Fruit fly (Drosophila melanogaster) whole organism: ENCODE data around the gene P5cr.

Experiments used
- Dll ChIP-seq: fragments of >200 bp; optimal IDR thresholded peaks from 2 replicates; lab custom pipeline; 2017
- pan ChIP-seq: fragments of >200 bp; optimal IDR thresholded peaks from 2 replicates; lab custom pipeline; 2017
- psq ChIP-seq: fragments of >200 bp; optimal IDR thresholded peaks from 2 replicates; lab custom pipeline; 2017
- usp ChIP-seq: fragments of >200 bp; optimal IDR thresholded peaks from 2 replicates; lab custom pipeline; 2017; ENCODE audit warnings: missing biosample characterization, missing genetic modification characterization, mixed read lengths

dm6 chr3R:19067876-19068406 lies 39.2 kb downstream of the P5cr start:
- TF ChIP-seq Dll (lab: Kevin White, UChicago) (no peak), pan (lab: Kevin White, UChicago) (no peak), psq (no peak), usp (GFP tag; lab: Kevin White, UChicago) (no peak)
